Worm (Caenorhabditis elegans): ENCODE results near the gene nas-31.

DNA sequence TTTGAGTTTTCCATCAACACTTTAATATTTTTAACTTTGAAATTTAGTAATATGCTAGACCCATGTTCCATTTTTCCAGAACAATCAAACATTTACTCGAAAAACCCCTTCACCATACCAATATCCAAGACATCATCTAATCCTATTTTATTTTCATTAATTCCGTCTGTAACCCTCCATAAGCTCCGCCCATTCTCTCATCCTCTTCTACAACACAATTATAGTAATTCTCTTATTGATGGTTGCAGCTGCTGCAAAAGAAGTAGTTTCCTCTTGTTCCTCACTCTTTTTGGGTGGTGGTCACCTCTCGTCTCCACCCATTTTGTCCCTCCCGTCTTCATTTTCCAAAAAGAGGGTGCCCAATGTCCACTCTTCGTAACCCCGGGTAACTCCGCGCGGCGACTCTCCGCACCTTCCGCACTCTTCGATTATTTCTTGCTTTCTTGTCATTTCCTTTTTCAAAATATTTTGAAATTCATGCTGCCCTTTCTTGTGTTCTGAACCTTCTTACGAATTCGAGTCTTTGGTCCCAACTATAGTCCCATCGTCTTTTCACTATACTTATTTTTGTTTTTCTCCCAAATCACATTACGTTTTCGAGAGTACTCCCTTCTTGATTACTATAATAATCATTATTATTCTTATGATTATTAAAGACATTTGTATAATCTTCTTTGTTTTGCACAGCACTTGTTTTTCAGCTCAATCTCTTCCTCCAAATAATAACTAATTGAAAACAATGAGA, 41.3 kb downstream of the nas-31 start, which contains the start of gene F32D8.1:
- TF ChIP-seq mab-9 (GFP tag; IDR thresholded peaks at IDR 0.05): no peak
- TF ChIP-seq ceh-88 (GFP tag; IDR thresholded peaks at IDR 0.05): no peak
- no peak for TF ChIP-seq nhr-47 (tag; optimal IDR thresholded peaks at IDR 0.05)
- no peak for TF ChIP-seq nhr-12 (tag; optimal IDR thresholded peaks at IDR 0.05)
- no peak for TF ChIP-seq mep-1 (tag; optimal IDR thresholded peaks at IDR 0.05)

Measured in whole organism, L1 larva.